Fruit fly (Drosophila melanogaster) whole organism, prepupa: ENCODE data around the gene CG12661.
A peak's percentile ranks its signal among the peaks of the same experiment; 100 is the strongest.

Source experiments
- Blimp-1 ChIP-seq: fragments of 200-800 bp; sonication (Bioruptor generic); optimal IDR thresholded peaks from 3 replicates; lab custom pipeline; 2017; ENCODE audit warnings: missing biosample characterization, missing genetic modification characterization, mild to moderate bottlenecking, moderate library complexity, missing genetic modification reagents
- CG11294 ChIP-seq: fragments of 200-800 bp; sonication (Bioruptor generic); IDR thresholded peaks from 2 replicates; pipeline ENCODE4 v1.3.6; 2022; ENCODE audit warnings: missing biosample characterization, missing genetic modification characterization
- CG11902 ChIP-seq: fragments of 200-800 bp; sonication (Bioruptor generic); optimal IDR thresholded peaks from 3 replicates; lab custom pipeline; 2016; ENCODE audit warnings: missing biosample characterization, missing genetic modification characterization
- CG15336 ChIP-seq: fragments of 200-800 bp; sonication (Bioruptor generic); IDR thresholded peaks from 2 replicates; pipeline ENCODE4 v1.3.6; 2022; ENCODE audit warnings: missing biosample characterization, missing genetic modification characterization
- CG1621 ChIP-seq: fragments of 200-800 bp; sonication (Bioruptor generic); optimal IDR thresholded peaks from 3 replicates; lab custom pipeline; 2018; ENCODE audit warnings: missing biosample characterization, mild to moderate bottlenecking, missing genetic modification characterization
- CG16779 ChIP-seq: fragments of 200-800 bp; sonication (Bioruptor generic); optimal IDR thresholded peaks from 3 replicates; lab custom pipeline; 2017; ENCODE audit warnings: missing biosample characterization, mild to moderate bottlenecking, missing genetic modification characterization
- CG31627 ChIP-seq: fragments of 200-800 bp; sonication (Bioruptor generic); optimal IDR thresholded peaks from 3 replicates; lab custom pipeline; 2016; ENCODE audit warnings: missing biosample characterization, missing genetic modification characterization
- CG32006 ChIP-seq: fragments of 200-800 bp; sonication (Bioruptor generic); optimal IDR thresholded peaks from 3 replicates; lab custom pipeline; 2017; ENCODE audit warnings: missing biosample characterization, mild to moderate bottlenecking, missing genetic modification characterization
- CG34406 ChIP-seq: fragments of 200-800 bp; sonication (Bioruptor generic); optimal IDR thresholded peaks from 3 replicates; lab custom pipeline; 2016; ENCODE audit warnings: missing biosample characterization, missing genetic modification characterization
- CG3919 ChIP-seq: fragments of 200-800 bp; sonication (Bioruptor generic); optimal IDR thresholded peaks from 3 replicates; lab custom pipeline; 2016; ENCODE audit warnings: missing biosample characterization, missing genetic modification characterization
- CG6163 ChIP-seq: fragments of 200-800 bp; sonication (Bioruptor generic); IDR thresholded peaks from 3 replicates; pipeline ENCODE4 v1.3.6; 2022; ENCODE audit warnings: missing biosample characterization, missing genetic modification characterization
- CG6792 ChIP-seq: fragments of 200-800 bp; sonication (Bioruptor generic); optimal IDR thresholded peaks from 3 replicates; lab custom pipeline; 2016; ENCODE audit warnings: missing biosample characterization, missing genetic modification characterization
- CG7368 ChIP-seq: fragments of 200-800 bp; sonication (Bioruptor generic); optimal IDR thresholded peaks from 3 replicates; lab custom pipeline; 2016; ENCODE audit warnings: missing biosample characterization, missing genetic modification characterization
- CG8119 ChIP-seq: fragments of 200-800 bp; sonication (Bioruptor generic); IDR thresholded peaks from 3 replicates; pipeline ENCODE4 v1.3.6; 2022; ENCODE audit warnings: missing biosample characterization, missing genetic modification characterization
- CG8319 ChIP-seq: fragments of 200-800 bp; sonication (Bioruptor generic); optimal IDR thresholded peaks from 3 replicates; lab custom pipeline; 2016; ENCODE audit warnings: missing biosample characterization, missing genetic modification characterization
- CG8632 ChIP-seq: fragments of 200-800 bp; sonication (Bioruptor generic); optimal IDR thresholded peaks from 3 replicates; lab custom pipeline; 2016; ENCODE audit warnings: missing biosample characterization, missing genetic modification characterization
- Eip75B ChIP-seq: fragments of 200-800 bp; sonication (Bioruptor generic); optimal IDR thresholded peaks from 3 replicates; lab custom pipeline; 2016; ENCODE audit warnings: missing biosample characterization, missing genetic modification characterization
- Eip78C ChIP-seq: fragments of 200-800 bp; sonication (Bioruptor generic); peaks from one replicate; lab custom pipeline; 2016; ENCODE audit warnings: missing biosample characterization, missing genetic modification characterization
- Eip93F ChIP-seq: fragments of 200-800 bp; sonication (Bioruptor generic); optimal IDR thresholded peaks from 2 replicates; lab custom pipeline; 2016; ENCODE audit warnings: missing biosample characterization, mild to moderate bottlenecking, missing genetic modification characterization
- Ets96B ChIP-seq: fragments of 200-800 bp; optimal IDR thresholded peaks from 2 replicates; lab custom pipeline; 2019; ENCODE audit warnings: missing biosample characterization, mild to moderate bottlenecking, missing genetic modification characterization, moderate library complexity
- Gug ChIP-seq: fragments of 200-800 bp; sonication (Bioruptor generic); IDR thresholded peaks from 2 replicates; pipeline ENCODE4 v1.3.6; 2022; ENCODE audit warnings: missing biosample characterization, missing genetic modification characterization
- Hr38 ChIP-seq: sonication (Bioruptor generic); optimal IDR thresholded peaks from 2 replicates; lab custom pipeline; 2016; ENCODE audit warnings: missing biosample characterization, missing genetic modification characterization
- Hr39 ChIP-seq: fragments of 200-800 bp; sonication (Bioruptor generic); optimal IDR thresholded peaks from 2 replicates; lab custom pipeline; 2016; ENCODE audit warnings: missing biosample characterization, missing genetic modification characterization
- Met ChIP-seq: fragments of 200-800 bp; sonication (Bioruptor generic); optimal IDR thresholded peaks from 3 replicates; lab custom pipeline; 2016; ENCODE audit warnings: missing biosample characterization, missing genetic modification characterization
- Sox14 ChIP-seq: fragments of 200-800 bp; sonication (Bioruptor generic); optimal IDR thresholded peaks from 3 replicates; lab custom pipeline; 2016; ENCODE audit warnings: missing biosample characterization, missing genetic modification characterization
- achi ChIP-seq: fragments of 200-800 bp; sonication (Bioruptor generic); optimal IDR thresholded peaks from 3 replicates; lab custom pipeline; 2016; ENCODE audit warnings: missing biosample characterization, missing genetic modification characterization
- cyc ChIP-seq: fragments of 200-800 bp; sonication (Bioruptor generic); optimal IDR thresholded peaks from 3 replicates; lab custom pipeline; 2016; ENCODE audit warnings: missing biosample characterization, missing genetic modification characterization
- dac ChIP-seq: fragments of 200-800 bp; sonication (Bioruptor generic); optimal IDR thresholded peaks from 2 replicates; lab custom pipeline; 2017; ENCODE audit warnings: missing biosample characterization, mild to moderate bottlenecking, missing genetic modification characterization
- dsx ChIP-seq: fragments of 200-800 bp; optimal IDR thresholded peaks from 3 replicates; lab custom pipeline; 2019; ENCODE audit warnings: missing biosample characterization, mild to moderate bottlenecking, missing genetic modification characterization, moderate library complexity; ENCODE audit not compliant: poor library complexity, severe bottlenecking
- eg ChIP-seq: fragments of 200-800 bp; sonication (Bioruptor generic); IDR thresholded peaks from 3 replicates; pipeline ENCODE4 v1.3.6; 2022; ENCODE audit warnings: missing biosample characterization, missing genetic modification characterization
- fd59A ChIP-seq: fragments of 200-800 bp; sonication (Bioruptor generic); optimal IDR thresholded peaks from 2 replicates; lab custom pipeline; 2017; ENCODE audit warnings: missing biosample characterization, mild to moderate bottlenecking, missing genetic modification characterization, missing genetic modification reagents
- fd85E ChIP-seq: fragments of 200-800 bp; sonication (Bioruptor generic); optimal IDR thresholded peaks from 3 replicates; lab custom pipeline; 2016; ENCODE audit warnings: missing biosample characterization, missing genetic modification characterization
- fkh ChIP-seq: fragments of 200-800 bp; sonication (Bioruptor generic); optimal IDR thresholded peaks from 3 replicates; lab custom pipeline; 2017; ENCODE audit warnings: missing biosample characterization, mild to moderate bottlenecking, missing genetic modification characterization, moderate library complexity
- lz ChIP-seq: fragments of 200-800 bp; sonication (Bioruptor generic); optimal IDR thresholded peaks from 3 replicates; lab custom pipeline; 2016; ENCODE audit warnings: missing biosample characterization, missing genetic modification characterization
- net ChIP-seq: fragments of 200-800 bp; sonication (Bioruptor generic); optimal IDR thresholded peaks from 3 replicates; lab custom pipeline; 2016; ENCODE audit warnings: missing biosample characterization, missing genetic modification characterization
- pdm3 ChIP-seq: fragments of 200-800 bp; sonication (Bioruptor generic); optimal IDR thresholded peaks from 3 replicates; lab custom pipeline; 2016; ENCODE audit warnings: missing biosample characterization, missing genetic modification characterization
- ss ChIP-seq, 2 experiments: fragments of 200-800 bp; sonication (Bioruptor generic); optimal IDR thresholded peaks; 2 replicates in 1 of 2; 3 replicates in 1 of 2; lab custom pipeline; 2017 to 2018; ENCODE audit warnings: mild to moderate bottlenecking in 2 of 2, missing biosample characterization in 2 of 2, missing genetic modification characterization in 2 of 2, moderate library complexity in 1 of 2
- svp ChIP-seq: fragments of 200-800 bp; sonication (Bioruptor generic); peaks from one replicate; lab custom pipeline; 2016; ENCODE audit warnings: missing biosample characterization, missing genetic modification characterization
- topi ChIP-seq: fragments of 200-800 bp; sonication (Bioruptor generic); optimal IDR thresholded peaks from 3 replicates; lab custom pipeline; 2016; ENCODE audit warnings: missing biosample characterization, missing genetic modification characterization
- vri ChIP-seq: fragments of 200-800 bp; sonication (Bioruptor generic); optimal IDR thresholded peaks from 3 replicates; lab custom pipeline; 2016; ENCODE audit warnings: missing biosample characterization, mild to moderate bottlenecking, missing genetic modification characterization

The CG12661 gene

DNA sequence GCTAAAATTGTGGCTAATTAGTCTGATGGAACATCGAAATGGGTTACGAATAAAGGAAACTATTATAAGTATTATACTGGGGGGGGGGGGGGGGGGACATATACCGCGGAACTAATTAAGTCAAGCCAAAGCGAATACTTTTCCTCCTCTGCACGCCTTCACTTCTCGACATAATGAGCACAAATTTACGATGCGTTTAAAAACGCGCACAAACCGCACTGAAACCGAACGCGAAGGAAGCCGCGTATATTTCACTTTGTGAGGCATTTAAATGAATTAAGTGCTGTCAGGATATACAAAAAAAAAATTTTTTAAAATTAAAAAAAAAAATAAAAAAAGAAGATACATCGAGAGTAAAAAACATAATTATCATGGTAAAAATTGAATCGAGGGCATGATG is 34.8 kb upstream of the CG12661 start:
- no peak for TF ChIP-seq vri (GFP tag; lab: Kevin White, UChicago)
- no peak for TF ChIP-seq CG3919 (GFP tag; lab: Kevin White, UChicago)
- TF ChIP-seq CG1621 (tag; lab: Kevin White, UChicago): no peak
- no peak for TF ChIP-seq fkh (GFP tag; lab: Kevin White, UChicago)
- TF ChIP-seq CG32006 (GFP tag; lab: Kevin White, UChicago): no peak
- no peak for TF ChIP-seq CG31627
- no peak for TF ChIP-seq CG7368 (GFP tag; lab: Kevin White, UChicago)
- TF ChIP-seq, all 60 proteins: peak for 0

- peak in 1 of 2 experiments; percentile 31 for TF ChIP-seq ss (GFP tag; optimal IDR thresholded peaks at IDR 0.05; lab: Kevin White, UChicago)
- TF ChIP-seq topi (GFP tag; lab: Kevin White, UChicago): no peak
- TF ChIP-seq CG8319 (GFP tag; lab: Kevin White, UChicago): no peak
- peak; percentile 33 for TF ChIP-seq Eip78C (GFP tag; lab: Kevin White, UChicago)
- peak; percentile 27 for TF ChIP-seq net
- peak; percentile 36; the same call in 2 of the 3 replicates for TF ChIP-seq CG6163 (GFP tag; lab: Robert Waterston, UW)
- TF ChIP-seq dsx (GFP tag; lab: Kevin White, UChicago): no peak
- no peak for TF ChIP-seq Met (GFP tag; lab: Kevin White, UChicago)
- TF ChIP-seq CG3919 (GFP tag; lab: Kevin White, UChicago): peak; percentile 15
- no peak for TF ChIP-seq dac
Measured at dm6 chrX:8924778-8925177, 1.3 kb upstream of the CG12661 start.

DNA sequence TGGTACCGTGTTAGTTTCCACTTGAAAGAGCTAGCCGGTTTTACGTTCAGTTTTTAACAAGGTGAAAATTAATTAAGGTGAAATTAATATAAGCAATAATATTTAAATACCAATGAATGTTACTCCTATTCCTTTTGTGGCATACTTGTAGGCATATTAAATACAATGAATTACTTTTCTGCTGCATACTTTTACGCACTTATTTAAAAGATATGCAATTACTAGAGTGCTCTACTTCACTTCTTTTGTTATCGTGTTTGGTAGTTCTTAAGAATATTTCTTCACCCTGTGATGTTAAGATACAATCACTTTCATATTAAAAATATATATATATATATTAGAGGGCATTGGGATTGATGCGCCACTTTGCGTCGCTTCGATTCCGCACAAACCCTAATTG is 11.6 kb downstream of the CG12661 start:
- no peak for TF ChIP-seq vri (GFP tag; lab: Kevin White, UChicago)
- no peak for TF ChIP-seq achi (GFP tag; lab: Kevin White, UChicago)
- TF ChIP-seq CG7368 (GFP tag; lab: Kevin White, UChicago): no peak
- TF ChIP-seq CG34406 (GFP tag; lab: Kevin White, UChicago): no peak
- TF ChIP-seq Ets96B (tag; lab: Kevin White, UChicago): no peak
- TF ChIP-seq CG8119 (GFP tag; lab: Robert Waterston, UW): no peak

- no peak for TF ChIP-seq fd85E (GFP tag; lab: Kevin White, UChicago)
- TF ChIP-seq Ets96B (tag; lab: Kevin White, UChicago): no peak
- TF ChIP-seq Hr39 (GFP tag; lab: Kevin White, UChicago): no peak
- no peak for TF ChIP-seq vri (GFP tag; lab: Kevin White, UChicago)
- TF ChIP-seq Blimp-1 (GFP tag; lab: Kevin White, UChicago): peak; percentile 2
- no peak for TF ChIP-seq pdm3
Measured at dm6 chrX:8908137-8908536, 15.3 kb downstream of the CG12661 start.

dm6 chrX:8907547-8907813 is 16.0 kb downstream of the CG12661 start:
- TF ChIP-seq Eip78C (GFP tag; lab: Kevin White, UChicago) (no peak), cyc (GFP tag; lab: Kevin White, UChicago) (no peak), CG3919 (GFP tag; lab: Kevin White, UChicago) (no peak), CG8632 (GFP tag; lab: Kevin White, UChicago) (no peak), net (no peak), svp (GFP tag; lab: Kevin White, UChicago) (no peak)

DNA sequence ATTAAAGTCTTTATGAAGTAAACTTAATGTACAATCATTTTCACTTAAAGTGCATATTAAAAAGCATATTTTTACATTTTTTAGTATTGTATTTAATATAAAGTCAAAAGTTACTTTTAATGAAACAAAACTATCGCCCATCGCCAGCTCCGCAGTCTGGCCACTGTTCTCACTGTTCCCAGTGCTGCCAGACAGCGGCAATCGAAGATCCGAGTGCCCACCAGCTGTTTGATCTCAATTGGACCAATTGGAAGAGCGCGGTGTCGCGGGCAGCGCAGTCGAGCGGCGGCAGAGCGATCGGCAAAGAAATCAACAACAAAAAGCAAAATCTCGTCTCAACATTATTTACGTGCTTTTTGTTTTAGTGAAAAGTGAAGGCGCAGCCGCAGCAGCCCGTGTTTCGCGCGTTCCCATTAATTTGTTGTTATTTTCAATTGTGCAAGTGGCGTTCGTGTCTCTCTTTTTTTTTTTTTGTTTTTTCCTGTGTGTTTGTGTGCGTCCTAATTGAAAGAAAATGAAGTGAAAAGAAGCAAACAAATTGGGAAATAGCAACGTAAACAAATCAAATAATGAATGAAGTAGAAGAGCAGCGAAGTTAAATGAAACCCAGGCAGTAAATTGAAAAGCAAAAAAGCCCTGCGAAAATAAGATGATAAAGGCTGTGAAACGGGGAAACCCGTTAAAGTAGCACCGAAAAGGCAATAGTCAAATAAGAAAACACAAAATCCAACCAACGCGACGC is 16.5 kb downstream of the CG12661 start, which contains the start of gene rdgA:
Gene rdgA (plus strand): TSS at position 264 of the 742 bp plus-strand sequence.
- no peak for TF ChIP-seq Gug (GFP tag; lab: Robert Waterston, UW)
- TF ChIP-seq eg: peak; percentile 46; the same call in 1 of the 3 replicates
- no peak for TF ChIP-seq Hr38 (GFP tag; lab: Kevin White, UChicago)
- TF ChIP-seq svp (GFP tag; lab: Kevin White, UChicago): no peak
- TF ChIP-seq Eip75B (GFP tag; lab: Kevin White, UChicago): no peak
- TF ChIP-seq CG1621 (tag; lab: Kevin White, UChicago): no peak
- TF ChIP-seq CG16779 (tag; lab: Kevin White, UChicago): no peak
- TF ChIP-seq CG7368 (GFP tag; lab: Kevin White, UChicago): no peak
- no peak for TF ChIP-seq CG6792
- TF ChIP-seq Eip93F (GFP tag; lab: Kevin White, UChicago): no peak
- no peak for TF ChIP-seq Met (GFP tag; lab: Kevin White, UChicago)
- no peak for TF ChIP-seq CG11294
- no peak for TF ChIP-seq CG3919 (GFP tag; lab: Kevin White, UChicago)
- peak; percentile 20 for TF ChIP-seq lz (GFP tag; lab: Kevin White, UChicago)
- no peak for TF ChIP-seq CG11902 (GFP tag; lab: Kevin White, UChicago)
- TF ChIP-seq vri (GFP tag; lab: Kevin White, UChicago): no peak
- no peak for TF ChIP-seq Sox14 (GFP tag; lab: Kevin White, UChicago)
- TF ChIP-seq ss (GFP tag; optimal IDR thresholded peaks at IDR 0.05; lab: Kevin White, UChicago): peak; percentile 19 to 24
- peak; percentile 11; the same call in 1 of the 2 replicates for TF ChIP-seq CG15336 (GFP tag; lab: Robert Waterston, UW)
- no peak for TF ChIP-seq CG8632 (GFP tag; lab: Kevin White, UChicago)
- no peak for TF ChIP-seq fd59A (GFP tag; lab: Kevin White, UChicago)
